Fruit fly (Drosophila melanogaster): ENCODE data around the gene Ir31a.

DNA sequence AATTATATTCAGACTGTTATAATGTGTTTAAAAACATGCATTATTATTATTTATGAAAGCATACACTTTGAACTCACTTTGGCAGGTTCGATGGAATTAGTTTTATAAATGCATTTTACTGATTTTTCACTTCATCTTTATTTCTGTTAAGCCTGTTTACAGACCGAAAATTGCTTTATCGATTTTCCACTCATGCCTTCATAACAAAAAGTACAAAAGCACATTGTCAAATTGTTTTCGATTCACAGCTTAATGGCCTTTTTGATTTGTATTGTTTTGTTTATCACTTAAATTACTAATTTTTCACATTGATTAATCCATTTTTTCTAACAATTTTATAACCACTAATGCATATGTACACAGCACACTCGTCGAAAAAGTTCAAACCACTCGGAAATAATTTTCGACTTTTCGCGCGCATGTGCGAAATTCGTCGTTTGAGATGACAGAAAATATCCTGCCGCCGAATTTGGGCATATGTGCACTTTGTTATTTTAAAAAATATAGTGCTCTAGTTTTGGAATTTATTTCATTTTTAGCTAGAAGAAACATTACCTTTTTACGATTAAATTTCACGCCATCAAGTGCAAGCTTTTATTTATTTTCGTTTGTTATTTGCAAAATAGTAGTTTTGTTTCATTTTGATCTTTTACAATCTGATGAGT, 31.6 kb upstream of the Ir31a start, which contains the start of gene rho-5:
- TF ChIP-seq CTCF (optimal IDR thresholded peaks at IDR 0.05) (no peak), CG8478 (optimal IDR thresholded peaks at IDR 0.05) (no peak)
